Worm (Caenorhabditis elegans) whole organism, L4/young adult: ENCODE results near the gene K09C6.8.

ENCODE experiments used
- dao-5 ChIP-seq: sonication (generic microtip); optimal IDR thresholded peaks from 2 replicates; lab custom pipeline; 2016; ENCODE audit warnings: missing genotype, missing genetic modification characterization, moderate library complexity, missing compliant biosample characterization
- him-1 ChIP-seq: sonication (generic microtip); optimal IDR thresholded peaks from 2 replicates; lab custom pipeline; 2016; ENCODE audit warnings: missing genotype, missing genetic modification reagents, missing genetic modification characterization, missing compliant biosample characterization

ce11 chrV:875945-876344, 32.9 kb upstream of the K09C6.8 start, which contains the start of gene T02B11.9:
- TF ChIP-seq him-1 (no peak), dao-5 (tag; lab: Kevin White, UChicago) (no peak)
